Worm (Caenorhabditis elegans) whole organism, L4 larva: ENCODE measurements around the gene idhg-1.

Source experiments
- F26F4.8 ChIP-seq: fragments of 200-800 bp; sonication (Bioruptor generic); conservative IDR thresholded peaks from 2 replicates; pipeline ENCODE4 v1.3.6; 2022; ENCODE audit warnings: missing genetic modification characterization, missing compliant biosample characterization
- F49E8.2 ChIP-seq: sonication (generic microtip); optimal IDR thresholded peaks from 2 replicates; lab custom pipeline; 2016; ENCODE audit warnings: missing compliant biosample characterization, mild to moderate bottlenecking, missing genetic modification characterization, borderline replicate concordance
- R02D3.7 ChIP-seq: fragments of 150-350 bp; sonication (generic microtip); optimal IDR thresholded peaks from 3 replicates; lab custom pipeline; 2014; ENCODE audit warnings: missing biosample characterization, missing genetic modification characterization
- T20F7.1 ChIP-seq: fragments of 200-800 bp; sonication (Bioruptor generic); optimal IDR thresholded peaks from 2 replicates; lab custom pipeline; 2018; ENCODE audit warnings: mild to moderate bottlenecking, missing genetic modification characterization, missing compliant biosample characterization
- Y105C5A.15 ChIP-seq: fragments of 200-800 bp; sonication (Bioruptor generic); IDR thresholded peaks from 2 replicates; pipeline ENCODE4 v1.3.6; 2022; ENCODE audit warnings: missing genetic modification characterization, missing compliant biosample characterization
- Y48G9A.11 ChIP-seq: fragments of 200-800 bp; sonication (Bioruptor generic); IDR thresholded peaks from 2 replicates; pipeline ENCODE4 v1.3.6; 2022; ENCODE audit warnings: missing genetic modification reagents, missing genetic modification characterization, missing compliant biosample characterization
- ZK337.2 ChIP-seq: fragments of 200-800 bp; sonication (Bioruptor generic); IDR thresholded peaks from 2 replicates; pipeline ENCODE4 v1.3.6; 2022; ENCODE audit warnings: missing genetic modification reagents, missing genetic modification characterization, missing compliant biosample characterization
- aha-1 ChIP-seq: fragments of 150-350 bp; peaks from one replicate; lab custom pipeline; 2014; ENCODE audit warnings: missing biosample characterization, missing genetic modification characterization
- ceh-20 ChIP-seq: fragments of 200-800 bp; sonication (Bioruptor generic); IDR thresholded peaks from 2 replicates; pipeline ENCODE4 v1.3.6; 2022; ENCODE audit warnings: missing genetic modification reagents, missing genetic modification characterization, missing compliant biosample characterization
- cey-2 ChIP-seq: sonication (generic microtip); optimal IDR thresholded peaks from 3 replicates; lab custom pipeline; 2017; ENCODE audit warnings: missing genetic modification characterization, mild to moderate bottlenecking, missing compliant biosample characterization, antibody characterized with exemption, borderline replicate concordance; ENCODE audit not compliant: insufficient read depth
- daf-12 ChIP-seq: fragments of 150-350 bp; optimal IDR thresholded peaks from 2 replicates; lab custom pipeline; 2014; ENCODE audit warnings: missing biosample characterization, missing genetic modification reagents, missing genetic modification characterization
- daf-16 ChIP-seq, 3 experiments: sonication (generic microtip); optimal IDR thresholded peaks; 2 replicates each; lab custom pipeline; 2016 to 2017; ENCODE audit warnings: missing genetic modification characterization in 3 of 3, missing genetic modification reagents in 3 of 3, mild to moderate bottlenecking in 2 of 3, missing compliant biosample characterization in 2 of 3, missing biosample characterization in 1 of 3, moderate library complexity in 1 of 3
- dmd-6 ChIP-seq: fragments of 200-800 bp; sonication (Bioruptor generic); IDR thresholded peaks from 2 replicates; pipeline ENCODE4 v1.3.6; 2022; ENCODE audit warnings: missing genetic modification reagents, missing genetic modification characterization, missing compliant biosample characterization
- dmd-9 ChIP-seq: fragments of 200-800 bp; sonication (Bioruptor generic); IDR thresholded peaks from 2 replicates; pipeline ENCODE4 v1.3.6; 2022; ENCODE audit warnings: missing genetic modification reagents, missing genetic modification characterization, missing compliant biosample characterization
- dve-1 ChIP-seq: sonication (generic microtip); optimal IDR thresholded peaks from 2 replicates; lab custom pipeline; 2017; ENCODE audit warnings: antibody characterized with exemption, mild to moderate bottlenecking, missing genetic modification characterization, missing compliant biosample characterization; ENCODE audit not compliant: insufficient read depth
- hlh-30 ChIP-seq: sonication (generic microtip); optimal IDR thresholded peaks from 2 replicates; lab custom pipeline; 2017; ENCODE audit warnings: antibody characterized with exemption, mild to moderate bottlenecking, missing genetic modification characterization, missing compliant biosample characterization; ENCODE audit not compliant: insufficient read depth
- hmg-1.1 ChIP-seq: fragments of 200-800 bp; sonication (Bioruptor generic); IDR thresholded peaks from 2 replicates; pipeline ENCODE4 v1.3.6; 2022; ENCODE audit warnings: missing genetic modification reagents, missing genetic modification characterization, missing compliant biosample characterization
- lin-38 ChIP-seq: fragments of 200-800 bp; sonication (Bioruptor generic); IDR thresholded peaks from 2 replicates; pipeline ENCODE4 v1.3.6; 2022; ENCODE audit warnings: missing genetic modification reagents, missing genetic modification characterization, missing compliant biosample characterization
- lsy-2 ChIP-seq, 2 experiments: fragments of 150-350 bp in 1 of 2; sonication (generic microtip) in 1 of 2; optimal IDR thresholded peaks; 2 replicates each; lab custom pipeline; 2014 to 2017; ENCODE audit warnings: missing biosample characterization in 2 of 2, missing genetic modification characterization in 2 of 2
- madf-5 ChIP-seq, 2 experiments: fragments of 200-800 bp; sonication (Bioruptor generic); IDR thresholded peaks; 2 replicates each; pipeline ENCODE4 v1.3.6; 2022; ENCODE audit warnings: missing compliant biosample characterization in 2 of 2, missing genetic modification characterization in 2 of 2
- mdl-1 ChIP-seq, 2 experiments: fragments of 150-350 bp in 1 of 2; sonication (generic microtip) in 1 of 2; optimal IDR thresholded peaks; 2 replicates each; lab custom pipeline; 2014 to 2017; ENCODE audit warnings: missing biosample characterization in 2 of 2, missing genetic modification characterization in 2 of 2
- mes-2 ChIP-seq: sonication (generic microtip); optimal IDR thresholded peaks from 2 replicates; lab custom pipeline; 2016; ENCODE audit warnings: missing genotype, mild to moderate bottlenecking, missing genetic modification characterization, missing compliant biosample characterization; ENCODE audit not compliant: poor library complexity, severe bottlenecking
- nhr-237 ChIP-seq: sonication (generic microtip); optimal IDR thresholded peaks from 2 replicates; lab custom pipeline; 2017; ENCODE audit warnings: missing biosample characterization, missing genetic modification characterization
- nhr-41 ChIP-seq: fragments of 200-800 bp; sonication (Bioruptor generic); IDR thresholded peaks from 2 replicates; pipeline ENCODE4 v1.3.6; 2022; ENCODE audit warnings: missing genetic modification reagents, missing genetic modification characterization, missing compliant biosample characterization
- nhr-6 ChIP-seq: fragments of 150-350 bp; optimal IDR thresholded peaks from 2 replicates; lab custom pipeline; 2014; ENCODE audit warnings: missing biosample characterization, missing genetic modification characterization
- nhr-77 ChIP-seq: fragments of 150-350 bp; optimal IDR thresholded peaks from 2 replicates; lab custom pipeline; 2014; ENCODE audit warnings: missing biosample characterization, missing genetic modification characterization
- pha-4 ChIP-seq, 2 experiments: fragments of 150-350 bp in 1 of 2; fragments of 200-800 bp in 1 of 2; sonication (Bioruptor generic) in 1 of 2; IDR thresholded peaks in 1 of 2; optimal IDR thresholded peaks in 1 of 2; 2 replicates each; pipeline versions ENCODE4 v1.3.6 to Lab custom; 2014 to 2022; ENCODE audit warnings: missing genetic modification characterization in 2 of 2, missing genetic modification reagents in 2 of 2, missing biosample characterization in 1 of 2, missing compliant biosample characterization in 1 of 2
- saeg-2 ChIP-seq: fragments of 200-800 bp; sonication (Bioruptor generic); IDR thresholded peaks from 2 replicates; pipeline ENCODE4 v1.3.6; 2022; ENCODE audit warnings: missing genetic modification reagents, missing genetic modification characterization, missing compliant biosample characterization
- set-16 ChIP-seq: fragments of 200-800 bp; sonication (Bioruptor generic); IDR thresholded peaks from 2 replicates; pipeline ENCODE4 v1.3.6; 2022; ENCODE audit warnings: missing genetic modification reagents, missing genetic modification characterization, missing compliant biosample characterization
- skn-1 ChIP-seq: fragments of 150-350 bp; optimal IDR thresholded peaks from 2 replicates; lab custom pipeline; 2014; ENCODE audit warnings: missing biosample characterization, missing genetic modification characterization
- spr-3 ChIP-seq: fragments of 200-800 bp; sonication (Bioruptor generic); optimal IDR thresholded peaks from 2 replicates; lab custom pipeline; 2018; ENCODE audit warnings: mild to moderate bottlenecking, missing genetic modification characterization, missing compliant biosample characterization
- unc-39 ChIP-seq: sonication (generic microtip); optimal IDR thresholded peaks from 2 replicates; lab custom pipeline; 2017; ENCODE audit warnings: missing biosample characterization, missing genetic modification characterization
- unc-62 ChIP-seq, 3 experiments: fragments of 150-350 bp in 1 of 3; sonication (generic microtip); optimal IDR thresholded peaks in 2 of 3; peaks in 1 of 3; 1 replicate in 1 of 3; 2 replicates in 2 of 3; lab custom pipeline; 2014 to 2017; ENCODE audit warnings: missing biosample characterization in 3 of 3, missing genetic modification characterization in 3 of 3, missing genetic modification reagents in 3 of 3, missing genotype in 1 of 3
- zip-2 ChIP-seq: fragments of 150-350 bp; optimal IDR thresholded peaks from 2 replicates; lab custom pipeline; 2014; ENCODE audit warnings: missing biosample characterization, missing genetic modification characterization
- ztf-11 ChIP-seq: fragments of 150-350 bp; optimal IDR thresholded peaks from 2 replicates; lab custom pipeline; 2014; ENCODE audit warnings: missing biosample characterization, missing genetic modification characterization

The idhg-1 gene

DNA sequence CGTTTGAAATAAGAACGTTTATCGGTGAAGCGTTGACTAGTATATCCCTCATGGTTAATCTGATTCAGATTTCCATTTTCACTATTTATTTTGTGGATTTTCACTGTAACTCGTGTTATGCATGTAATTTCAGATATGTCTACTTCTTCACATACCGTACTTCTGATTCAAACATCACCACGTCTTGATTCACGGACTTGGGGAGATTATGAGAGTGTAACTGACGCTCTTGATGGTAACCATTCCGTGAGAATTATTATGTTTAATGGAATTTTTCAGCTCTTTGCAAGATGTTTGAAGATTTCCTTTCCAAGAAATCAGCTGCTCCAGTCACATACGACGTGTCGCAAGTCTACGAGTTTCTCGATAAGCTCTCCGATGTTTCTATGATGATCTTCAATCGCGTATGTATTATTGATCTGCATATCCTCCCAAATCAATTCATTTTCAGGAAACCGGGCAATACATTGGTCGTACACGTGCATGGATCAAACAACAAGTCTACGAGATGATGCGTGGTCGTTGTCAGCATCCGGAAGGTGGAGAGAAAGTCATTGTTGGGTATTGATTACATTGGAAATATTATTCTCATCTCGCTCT, 24.6 kb downstream of the idhg-1 start, which contains the start of gene erh-2:
Gene erh-2, plus strand, starts transcription at position 134 of the 600 bp plus-strand sequence.
- no peak for TF ChIP-seq daf-16 (GFP tag; optimal IDR thresholded peaks at IDR 0.05; lab: Kevin White, UChicago)
- no peak for TF ChIP-seq daf-16 (tag; optimal IDR thresholded peaks at IDR 0.05; lab: Kevin White, UChicago)
- no peak for TF ChIP-seq cey-2 (tag; lab: Kevin White, UChicago)
- 0 out of 2 replicates have a peak, but pooled peaks have one; percentile 29 for TF ChIP-seq Y105C5A.15 (GFP tag; lab: Robert Waterston, UW)
- no peak for TF ChIP-seq ztf-11 (tag; lab: Kevin White, UChicago)
- TF ChIP-seq unc-62 (GFP tag; optimal IDR thresholded peaks at IDR 0.05 in 1 of 2; lab: Kevin White, UChicago) = peak in 1 of 2 experiments; percentile 74
- no peak for TF ChIP-seq unc-62 (tag; optimal IDR thresholded peaks at IDR 0.05; lab: Kevin White, UChicago)
- TF ChIP-seq spr-3 (GFP tag; lab: Kevin White, UChicago) = no peak

DNA sequence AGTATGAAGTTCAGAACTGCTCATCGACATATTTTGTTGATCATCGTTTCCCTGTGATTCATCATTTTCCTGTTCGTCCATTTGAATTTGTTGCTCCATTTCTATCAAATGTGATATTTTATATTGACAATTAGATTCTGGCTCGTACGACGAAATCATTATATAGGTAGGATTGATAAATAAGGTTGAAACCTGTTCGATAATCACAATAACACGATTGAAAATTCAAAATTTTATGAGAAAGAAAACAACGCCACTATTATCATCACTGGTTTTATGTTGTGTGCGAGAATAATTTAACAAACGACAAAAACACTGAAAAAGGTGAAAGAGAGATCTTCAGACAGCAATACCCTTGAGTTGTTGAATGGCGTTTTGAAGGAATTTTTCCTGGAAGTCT, 25.7 kb downstream of the idhg-1 start, which contains the start of gene apc-11:
Gene apc-11, minus strand, starts transcription at position 101 of the 400 bp plus-strand sequence.
- TF ChIP-seq hlh-30 (tag; lab: Kevin White, UChicago) = no peak

DNA sequence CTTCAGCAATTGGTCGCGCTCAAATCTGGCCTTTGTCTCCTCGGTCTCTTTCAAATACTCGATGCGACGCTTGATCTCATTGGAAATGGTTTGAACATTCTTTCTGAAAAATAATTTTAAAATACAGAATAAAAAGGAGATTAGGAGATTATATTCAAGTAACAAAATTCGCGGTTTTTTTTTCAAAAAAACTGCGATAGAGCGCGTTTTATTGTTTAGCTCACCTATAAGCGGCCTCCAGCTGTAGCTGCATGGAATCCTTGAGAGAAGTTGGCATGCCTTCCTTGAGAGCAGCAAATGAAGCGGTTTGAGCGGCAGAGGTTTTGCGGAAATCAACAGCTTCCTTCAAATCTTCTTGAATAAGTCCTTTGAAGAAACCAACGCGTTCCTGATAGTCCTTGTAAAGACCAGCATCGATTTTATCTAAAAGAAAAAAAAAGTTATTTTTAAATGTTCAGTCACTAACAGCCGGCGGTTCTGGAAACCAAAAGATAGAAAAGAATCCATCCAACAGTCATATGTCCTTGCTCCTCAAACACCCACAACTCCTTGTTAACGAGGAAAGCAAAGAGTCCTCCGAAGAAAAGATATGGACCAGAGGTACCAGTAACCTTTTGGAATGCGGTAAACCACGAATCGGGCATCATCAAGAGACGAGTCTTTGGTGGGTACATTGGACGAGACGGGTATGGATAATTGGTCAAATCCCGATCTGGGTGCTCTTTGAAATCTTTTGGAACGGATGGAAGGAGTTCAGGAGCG, 26.3 kb downstream of the idhg-1 start:
- no peak for TF ChIP-seq madf-5 (GFP tag; IDR thresholded peaks at IDR 0.05; lab: Robert Waterston, UW)
- no peak for TF ChIP-seq nhr-6 (tag; lab: Kevin White, UChicago)
- peak in 1 of 2 experiments; percentile 95 for TF ChIP-seq unc-62 (GFP tag; optimal IDR thresholded peaks at IDR 0.05 in 1 of 2; lab: Kevin White, UChicago)
- no peak for TF ChIP-seq unc-62 (tag; optimal IDR thresholded peaks at IDR 0.05; lab: Kevin White, UChicago)
- no peak for TF ChIP-seq skn-1
- no peak for TF ChIP-seq daf-12
- TF ChIP-seq hmg-1.1 (GFP tag; lab: Robert Waterston, UW) = 0 out of 2 replicates have a peak, but pooled peaks have one; percentile 14

DNA sequence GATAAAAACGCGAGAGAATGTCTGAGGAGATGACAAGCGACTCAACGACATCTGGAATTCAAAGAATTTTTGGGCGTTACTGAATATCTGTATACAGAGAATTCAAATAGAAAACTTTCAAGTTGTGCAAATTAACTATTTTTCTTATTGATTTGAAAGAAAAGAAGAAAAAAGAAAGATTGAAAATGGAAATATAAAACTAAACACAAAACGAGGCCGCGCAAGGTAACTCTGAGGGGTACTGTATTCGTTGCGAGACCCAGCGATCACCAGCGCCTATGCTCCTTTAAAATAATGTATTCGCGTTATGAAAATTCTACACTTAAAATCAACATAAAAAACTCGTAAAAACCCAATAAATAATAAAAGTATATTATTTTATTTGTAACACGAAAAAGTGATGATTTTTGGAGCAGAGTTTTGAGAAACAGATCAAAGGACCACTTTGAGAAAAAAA, 27.2 kb downstream of the idhg-1 start, which contains the start of gene asb-1:
Gene asb-1, minus strand, starts transcription at position 51 of the 457 bp plus-strand sequence.
- TF ChIP-seq T20F7.1 (GFP tag; lab: Kevin White, UChicago) (no peak), nhr-77 (tag; lab: Kevin White, UChicago) (no peak), pha-4 (GFP tag; IDR thresholded peaks at IDR 0.05; lab: Robert Waterston, UW) (no peak), pha-4 (tag; optimal IDR thresholded peaks at IDR 0.05; lab: Kevin White, UChicago) (no peak), lin-38 (peak; percentile 33; the same call in 1 of the 2 replicates), F26F4.8 (GFP tag; lab: Robert Waterston, UW) (no peak), ZK337.2 (GFP tag; lab: Robert Waterston, UW) (no peak), Y105C5A.15 (GFP tag; lab: Robert Waterston, UW) (no peak), nhr-41 (GFP tag; lab: Robert Waterston, UW) (no peak), aha-1 (tag; lab: Kevin White, UChicago) (no peak), daf-16 (GFP tag; optimal IDR thresholded peaks at IDR 0.05; lab: Kevin White, UChicago) (no peak), daf-16 (tag; optimal IDR thresholded peaks at IDR 0.05; lab: Kevin White, UChicago) (no peak), set-16 (no peak), F49E8.2 (peak; percentile 6), saeg-2 (GFP tag; lab: Robert Waterston, UW) (no peak), dve-1 (no peak), lsy-2 (tag; optimal IDR thresholded peaks at IDR 0.05; lab: Kevin White, UChicago) (no peak), dmd-9 (GFP tag; lab: Robert Waterston, UW) (no peak), mes-2 (peak; percentile 28), dmd-6 (GFP tag; lab: Robert Waterston, UW) (no peak), Y48G9A.11 (GFP tag; lab: Robert Waterston, UW) (0 out of 2 replicates have a peak, but pooled peaks have one; percentile 51), R02D3.7 (tag; lab: Kevin White, UChicago) (no peak), mdl-1 (tag; optimal IDR thresholded peaks at IDR 0.05; lab: Kevin White, UChicago) (no peak), ceh-20 (no peak), zip-2 (tag; lab: Kevin White, UChicago) (no peak), unc-62 (GFP tag; optimal IDR thresholded peaks at IDR 0.05 in 1 of 2; lab: Kevin White, UChicago) (no peak), unc-62 (tag; optimal IDR thresholded peaks at IDR 0.05; lab: Kevin White, UChicago) (no peak), nhr-237 (tag; lab: Kevin White, UChicago) (no peak), unc-39 (no peak)
